Fruit fly (Drosophila melanogaster) whole organism, embryonic: ENCODE data around the gene CG13081.

Experiments
- CG13894 ChIP-seq: fragments of 200-800 bp; sonication (Bioruptor generic); optimal IDR thresholded peaks from 3 replicates; lab custom pipeline; 2018; ENCODE audit warnings: missing biosample characterization, mild to moderate bottlenecking, missing genetic modification characterization, moderate library complexity
- CG16815 ChIP-seq: fragments of 200-800 bp; sonication (Bioruptor generic); optimal IDR thresholded peaks from 3 replicates; lab custom pipeline; 2017; ENCODE audit warnings: missing biosample characterization, mild to moderate bottlenecking, missing genetic modification characterization
- CG7963 ChIP-seq: fragments of 200-800 bp; sonication (Bioruptor generic); IDR thresholded peaks from 3 replicates; pipeline ENCODE4 v1.3.6; 2022; ENCODE audit warnings: missing biosample characterization, missing genetic modification characterization; ENCODE audit not compliant: partially characterized antibody
- Meics ChIP-seq: fragments of 200-800 bp; sonication (Bioruptor generic); optimal IDR thresholded peaks from 2 replicates; lab custom pipeline; 2017; ENCODE audit warnings: missing biosample characterization, mild to moderate bottlenecking, missing genetic modification characterization
- Sin3A ChIP-seq: fragments of >200 bp; optimal IDR thresholded peaks from 2 replicates; lab custom pipeline; 2018
- nau ChIP-seq: fragments of 200-800 bp; sonication (Bioruptor generic); optimal IDR thresholded peaks from 3 replicates; lab custom pipeline; 2017; ENCODE audit warnings: missing biosample characterization, mild to moderate bottlenecking, missing genetic modification characterization, missing genetic modification reagents
- onecut ChIP-seq: fragments of 200-800 bp; sonication (Bioruptor generic); IDR thresholded peaks from 2 replicates; pipeline ENCODE4 v1.3.6; 2022; ENCODE audit warnings: missing biosample characterization, missing genetic modification characterization

DNA sequence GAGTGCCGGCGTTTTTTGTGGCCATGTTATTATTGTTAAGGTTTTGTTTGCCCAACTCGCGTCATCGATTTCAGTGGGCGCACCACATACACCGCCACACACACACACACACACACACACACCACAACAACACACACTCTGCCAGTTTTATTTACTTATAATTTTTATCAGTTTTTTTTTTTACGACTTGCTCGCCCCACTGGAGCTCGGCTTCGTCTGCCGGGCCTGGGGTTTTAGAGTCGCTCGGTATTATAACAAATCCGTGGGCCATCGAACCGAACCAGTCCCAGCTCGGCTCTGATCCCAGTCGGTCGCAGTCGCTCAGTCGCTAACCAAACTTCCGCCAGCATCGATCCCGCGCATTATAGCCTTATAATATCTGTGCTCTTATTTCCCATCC lies 9.0 kb downstream of the CG13081 start:
- TF ChIP-seq CG7963 (GFP tag; lab: Robert Waterston, UW), result no peak
- no peak for TF ChIP-seq Meics (GFP tag; lab: Kevin White, UChicago)
- no peak for TF ChIP-seq CG16815
- peak; percentile 81 for TF ChIP-seq CG13894 (tag; lab: Kevin White, UChicago)
- TF ChIP-seq nau (GFP tag; lab: Kevin White, UChicago), result no peak
- no peak for TF ChIP-seq Sin3A
- TF ChIP-seq onecut (GFP tag; lab: Robert Waterston, UW), result no peak; the same call in 1 of the 2 replicates
